Worm (Caenorhabditis elegans): ENCODE results near the gene clec-79.

DNA sequence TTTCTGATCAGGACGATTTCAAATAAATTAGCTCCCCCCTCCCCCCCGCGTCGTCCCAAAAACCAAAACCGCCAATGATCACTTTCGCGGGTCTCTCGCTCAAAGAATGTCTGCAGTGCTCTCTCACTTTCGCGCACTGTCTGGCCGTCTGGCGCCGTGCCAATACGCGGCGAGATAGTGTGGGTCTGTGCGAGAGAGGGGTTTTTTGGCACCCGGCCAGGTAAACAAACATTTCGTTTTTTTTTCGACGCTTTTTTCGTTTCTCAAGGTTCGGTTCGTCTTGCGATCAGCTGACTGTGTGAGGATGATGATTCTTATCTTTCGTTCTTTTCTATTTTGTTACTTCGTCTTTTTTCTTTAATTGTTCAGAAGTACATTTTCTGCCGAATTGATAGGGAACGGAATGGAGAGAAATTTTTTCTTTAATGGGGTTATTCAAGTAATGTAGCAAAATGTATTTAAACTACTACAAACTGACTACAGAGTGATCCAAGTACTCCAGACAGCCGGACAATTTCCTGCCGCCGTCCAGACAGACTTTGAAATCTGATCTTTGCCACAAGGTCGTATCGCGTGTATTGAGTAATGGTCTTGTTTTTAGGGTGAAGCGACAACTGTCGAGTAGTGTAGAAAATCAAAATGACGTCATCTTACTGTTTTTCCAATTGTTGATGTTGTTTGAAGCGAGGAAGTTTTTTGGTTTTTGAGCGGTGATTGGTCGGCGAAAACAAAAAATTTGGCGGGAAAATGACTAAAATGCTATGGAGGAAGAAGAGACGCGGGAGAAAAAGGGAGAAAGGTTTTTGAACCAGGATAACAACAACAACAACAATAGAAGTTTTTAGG is 51.2 kb downstream of the clec-79 start:
- TF ChIP-seq cog-1 (tag; optimal IDR thresholded peaks at IDR 0.05) (no peak), tab-1 (GFP tag; IDR thresholded peaks at IDR 0.05) (no peak), ztf-23 (GFP tag; IDR thresholded peaks at IDR 0.05) (no peak), flt-1 (GFP tag; IDR thresholded peaks at IDR 0.05) (no peak)

All from whole organism, midembryonic.